Worm (Caenorhabditis elegans) whole organism, L3 larva: ENCODE data around the gene nspb-2.
"Not testable (repeated sequence)": the region's sequence is repeated elsewhere in the genome, so short reads cannot be mapped to it uniquely, and the experiment has no call there.

Experiments
- R02D3.7 ChIP-seq: fragments of 150-350 bp; optimal IDR thresholded peaks from 2 replicates; lab custom pipeline; 2014; ENCODE audit warnings: missing biosample characterization, missing genetic modification characterization
- ama-1 ChIP-seq: fragments of 150-350 bp; optimal IDR thresholded peaks from 2 replicates; lab custom pipeline; 2018
- ceh-16 ChIP-seq: sonication (generic microtip); optimal IDR thresholded peaks from 2 replicates; lab custom pipeline; 2017; ENCODE audit warnings: missing biosample characterization, missing genetic modification characterization
- ceh-28 ChIP-seq: fragments of 150-350 bp; optimal IDR thresholded peaks from 2 replicates; lab custom pipeline; 2014; ENCODE audit warnings: missing biosample characterization, missing genetic modification reagents, missing genetic modification characterization
- ceh-9 ChIP-seq: sonication (generic microtip); optimal IDR thresholded peaks from 2 replicates; lab custom pipeline; 2018; ENCODE audit warnings: missing biosample characterization, missing genetic modification characterization
- egl-27 ChIP-seq: sonication (generic microtip); optimal IDR thresholded peaks from 4 replicates; lab custom pipeline; 2017; ENCODE audit warnings: missing biosample characterization, missing genetic modification reagents, missing genetic modification characterization
- egl-5 ChIP-seq: fragments of 150-350 bp; optimal IDR thresholded peaks from 2 replicates; lab custom pipeline; 2017; ENCODE audit warnings: missing biosample characterization, missing genetic modification reagents, missing genetic modification characterization, inconsistent platforms
- elt-1 ChIP-seq: fragments of 150-350 bp; optimal IDR thresholded peaks from 2 replicates; lab custom pipeline; 2014; ENCODE audit warnings: missing biosample characterization, missing genetic modification characterization
- elt-2 ChIP-seq: sonication (generic microtip); optimal IDR thresholded peaks from 2 replicates; lab custom pipeline; 2016; ENCODE audit warnings: missing genetic modification reagents, mild to moderate bottlenecking, missing genetic modification characterization, missing compliant biosample characterization
- elt-3 ChIP-seq, 3 experiments: fragments of 150-350 bp in 1 of 3; sonication (generic microtip) in 2 of 3; optimal IDR thresholded peaks; 2 replicates in 2 of 3; 4 replicates in 1 of 3; lab custom pipeline; 2014 to 2017; ENCODE audit warnings: missing biosample characterization in 3 of 3, missing genetic modification characterization in 3 of 3
- eor-1 ChIP-seq, 2 experiments: fragments of 150-350 bp; optimal IDR thresholded peaks; 2 replicates each; lab custom pipeline; 2014 to 2018; ENCODE audit warnings: missing biosample characterization in 2 of 2, missing genetic modification characterization in 2 of 2
- fkh-2 ChIP-seq: fragments of 150-350 bp; optimal IDR thresholded peaks from 2 replicates; lab custom pipeline; 2014; ENCODE audit warnings: missing biosample characterization, missing genetic modification reagents, missing genetic modification characterization
- hmg-11 ChIP-seq: sonication (generic microtip); optimal IDR thresholded peaks from 2 replicates; lab custom pipeline; 2016; ENCODE audit warnings: missing genetic modification characterization, missing compliant biosample characterization
- lin-15B ChIP-seq: fragments of 150-350 bp; optimal IDR thresholded peaks from 2 replicates; lab custom pipeline; 2014; ENCODE audit warnings: missing biosample characterization, missing genetic modification characterization
- mml-1 ChIP-seq: fragments of 150-350 bp; sonication (generic microtip); optimal IDR thresholded peaks from 3 replicates; lab custom pipeline; 2014; ENCODE audit warnings: missing biosample characterization, missing genetic modification characterization
- nfya-1 ChIP-seq: sonication (generic microtip); optimal IDR thresholded peaks from 2 replicates; lab custom pipeline; 2017; ENCODE audit warnings: missing genetic modification characterization, mild to moderate bottlenecking, missing compliant biosample characterization, antibody characterized with exemption, moderate library complexity; ENCODE audit not compliant: insufficient read depth
- nhr-11 ChIP-seq: fragments of 150-350 bp; optimal IDR thresholded peaks from 2 replicates; lab custom pipeline; 2014; ENCODE audit warnings: missing biosample characterization, missing genetic modification characterization
- nhr-12 ChIP-seq: fragments of 150-350 bp; optimal IDR thresholded peaks from 2 replicates; lab custom pipeline; 2014; ENCODE audit warnings: missing biosample characterization, missing genetic modification characterization
- nhr-23 ChIP-seq: fragments of 150-350 bp; optimal IDR thresholded peaks from 2 replicates; lab custom pipeline; 2014; ENCODE audit warnings: missing biosample characterization, missing genetic modification reagents, missing genetic modification characterization
- nhr-237 ChIP-seq: fragments of 150-350 bp; optimal IDR thresholded peaks from 2 replicates; lab custom pipeline; 2014; ENCODE audit warnings: missing biosample characterization, missing genetic modification characterization
- nhr-25 ChIP-seq: sonication (generic microtip); optimal IDR thresholded peaks from 2 replicates; lab custom pipeline; 2017; ENCODE audit warnings: missing biosample characterization, missing genetic modification characterization
- nhr-28 ChIP-seq: fragments of 150-350 bp; optimal IDR thresholded peaks from 2 replicates; lab custom pipeline; 2014; ENCODE audit warnings: missing biosample characterization, missing genetic modification characterization
- nhr-43 ChIP-seq: sonication (generic microtip); optimal IDR thresholded peaks from 2 replicates; lab custom pipeline; 2016; ENCODE audit warnings: mild to moderate bottlenecking, missing genetic modification characterization, missing compliant biosample characterization; ENCODE audit not compliant: poor library complexity, severe bottlenecking
- nhr-76 ChIP-seq: fragments of 150-350 bp; sonication (generic microtip); optimal IDR thresholded peaks from 5 replicates; lab custom pipeline; 2014; ENCODE audit warnings: missing biosample characterization, missing genetic modification characterization
- pha-4 ChIP-seq: fragments of 150-350 bp; optimal IDR thresholded peaks from 2 replicates; lab custom pipeline; 2014; ENCODE audit warnings: missing biosample characterization, missing genetic modification reagents, missing genetic modification characterization
- pqm-1 ChIP-seq: fragments of 150-350 bp; optimal IDR thresholded peaks from 2 replicates; lab custom pipeline; 2017; ENCODE audit warnings: missing biosample characterization, missing genetic modification characterization, inconsistent platforms
- sea-2 ChIP-seq: fragments of 150-350 bp; sonication (generic microtip); optimal IDR thresholded peaks from 4 replicates; lab custom pipeline; 2014; ENCODE audit warnings: missing biosample characterization, missing genetic modification reagents, missing genetic modification characterization
- skn-1 ChIP-seq: fragments of 150-350 bp; optimal IDR thresholded peaks from 2 replicates; lab custom pipeline; 2014; ENCODE audit warnings: missing biosample characterization, missing genetic modification characterization
- snpc-4 ChIP-seq: fragments of 150-350 bp; optimal IDR thresholded peaks from 2 replicates; lab custom pipeline; 2014; ENCODE audit warnings: missing biosample characterization, missing genetic modification characterization
- tbx-2 ChIP-seq: sonication (generic microtip); optimal IDR thresholded peaks from 2 replicates; lab custom pipeline; 2016; ENCODE audit warnings: mild to moderate bottlenecking, missing genetic modification characterization, missing compliant biosample characterization
- unc-39 ChIP-seq: sonication (generic microtip); optimal IDR thresholded peaks from 4 replicates; lab custom pipeline; 2017; ENCODE audit warnings: missing biosample characterization, missing genetic modification characterization
- zag-1 ChIP-seq: fragments of 150-350 bp; optimal IDR thresholded peaks from 2 replicates; lab custom pipeline; 2014; ENCODE audit warnings: missing biosample characterization, missing genetic modification characterization
- ztf-11 ChIP-seq: fragments of 150-350 bp; optimal IDR thresholded peaks from 2 replicates; lab custom pipeline; 2014; ENCODE audit warnings: missing biosample characterization, missing genetic modification characterization
- ztf-4 ChIP-seq: fragments of 150-350 bp; optimal IDR thresholded peaks from 2 replicates; lab custom pipeline; 2014; ENCODE audit warnings: missing biosample characterization, missing genetic modification characterization

The nspb-2 gene

ce11 chrIV:6585397-6585921, 6.0 kb upstream of the nspb-2 start, which contains the start of the genes F38A5.2 and dnj-11 (continued):
- no peak for TF ChIP-seq nhr-11
- TF ChIP-seq ceh-16, result no peak
- peak; percentile 89 for TF ChIP-seq nhr-25 (tag; lab: Kevin White, UChicago)
- no peak for TF ChIP-seq nhr-28 (tag; lab: Kevin White, UChicago)
- TF ChIP-seq unc-39 (tag; lab: Kevin White, UChicago), result no peak
- peak; percentile 68 for TF ChIP-seq R02D3.7
- TF ChIP-seq ztf-11 (tag; lab: Kevin White, UChicago), result no peak
- TF ChIP-seq mml-1 (tag; lab: Kevin White, UChicago), result no peak
- TF ChIP-seq ama-1 (lab: Kevin White, UChicago), result no peak

- TF ChIP-seq R02D3.7 (no peak), eor-1 (tag; optimal IDR thresholded peaks at IDR 0.05; lab: Kevin White, UChicago) (no peak), ceh-28 (no peak), snpc-4 (no peak), sea-2 (GFP tag; lab: Kevin White, UChicago) (no peak), pha-4 (tag; lab: Kevin White, UChicago) (no peak), nhr-12 (tag; lab: Kevin White, UChicago) (no peak), elt-1 (tag; lab: Kevin White, UChicago) (no peak), ceh-9 (tag; lab: Kevin White, UChicago) (no peak), tbx-2 (tag; lab: Kevin White, UChicago) (no peak)
These were observed 3.3 kb upstream of the nspb-2 start for ce11 chrIV:6588080-6588613.

ce11 chrIV:6590029-6590428, 1.5 kb upstream of the nspb-2 start, which contains the start of the genes lec-11 and irld-7:
TSS of gene lec-11 (minus strand) at chrIV:6590154.
TSS of gene irld-7 (plus strand) at chrIV:6590360.
- TF ChIP-seq elt-2 (tag; lab: Kevin White, UChicago) (peak; percentile 72), eor-1 (tag; optimal IDR thresholded peaks at IDR 0.05; lab: Kevin White, UChicago) (no peak), zag-1 (tag; lab: Kevin White, UChicago) (no peak), pqm-1 (tag; lab: Kevin White, UChicago) (peak; percentile 69)

DNA sequence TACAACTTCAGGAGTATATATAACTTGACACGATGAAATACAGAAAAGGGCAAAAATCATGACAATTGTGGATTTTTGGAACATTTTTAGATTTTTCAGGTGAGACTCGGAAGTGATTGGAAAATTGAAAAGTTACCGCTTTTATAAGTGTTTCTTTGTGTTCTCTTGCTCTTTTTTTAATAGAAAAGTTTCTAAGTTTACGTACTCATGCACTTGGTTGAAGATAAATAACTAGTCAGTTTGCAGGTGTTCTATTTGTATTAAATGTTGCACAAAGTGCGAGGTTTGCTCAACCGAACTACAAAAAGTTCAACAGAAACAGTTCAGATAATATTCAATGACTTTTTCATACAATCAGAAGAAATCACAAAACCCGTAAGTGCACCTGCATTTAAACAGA, 3.4 kb downstream of the nspb-2 start, which contains the start of gene nspb-3:
Gene nspb-3, minus strand, starts transcription at position 101 of the 400 bp plus-strand sequence.
- not testable (repeated sequence) for TF ChIP-seq skn-1, zag-1, fkh-2 (tag; lab: Kevin White, UChicago)

DNA sequence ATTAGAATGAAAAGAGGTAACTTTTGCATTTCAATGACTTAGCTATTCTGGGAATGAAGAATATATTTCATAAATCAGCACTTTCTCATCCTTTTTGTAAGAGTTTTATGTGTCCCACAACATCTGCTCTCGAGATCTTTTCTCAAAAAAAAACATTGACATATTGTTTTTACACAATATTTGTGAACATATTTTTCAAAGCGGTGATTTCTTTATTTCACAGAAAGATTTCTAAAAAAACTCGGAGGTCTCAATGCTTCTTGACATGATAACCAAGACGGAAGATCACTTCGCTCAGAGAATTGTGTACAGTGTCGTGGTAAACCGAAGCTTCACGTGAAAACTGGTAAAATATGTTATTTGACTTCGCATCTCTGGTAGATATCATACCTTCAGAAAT, 4.4 kb downstream of the nspb-2 start, which contains the start of gene F38A5.22:
Gene F38A5.22, minus strand, starts transcription at position 29 of the 400 bp plus-strand sequence.
- TF ChIP-seq elt-1 (tag; lab: Kevin White, UChicago), result no peak
- TF ChIP-seq nhr-237, result no peak
- no peak for TF ChIP-seq nfya-1
- no peak for TF ChIP-seq lin-15B
- TF ChIP-seq egl-5 (tag; lab: Kevin White, UChicago), result no peak
- TF ChIP-seq ztf-11 (tag; lab: Kevin White, UChicago), result no peak
- no peak for TF ChIP-seq hmg-11 (tag; lab: Kevin White, UChicago)
- TF ChIP-seq elt-3 (tag; optimal IDR thresholded peaks at IDR 0.05; lab: Kevin White, UChicago), result no peak
- TF ChIP-seq eor-1 (tag; optimal IDR thresholded peaks at IDR 0.05; lab: Kevin White, UChicago), result no peak
- no peak for TF ChIP-seq nhr-43 (tag; lab: Kevin White, UChicago)
- TF ChIP-seq ztf-4 (tag; lab: Kevin White, UChicago), result no peak
- TF ChIP-seq elt-2 (tag; lab: Kevin White, UChicago), result no peak
- TF ChIP-seq nhr-23 (tag; lab: Kevin White, UChicago), result no peak
- no peak for TF ChIP-seq mml-1 (tag; lab: Kevin White, UChicago)
- no peak for TF ChIP-seq egl-27
- no peak for TF ChIP-seq nhr-28 (tag; lab: Kevin White, UChicago)
- TF ChIP-seq nhr-76, result no peak
- no peak for TF ChIP-seq fkh-2 (tag; lab: Kevin White, UChicago)
- TF ChIP-seq zag-1 (tag; lab: Kevin White, UChicago), result no peak
